Worm (Caenorhabditis elegans) whole organism, L1 larva: ENCODE data around the gene bre-1.

ENCODE experiments used
- C34B4.2 ChIP-seq: sonication (generic microtip); optimal IDR thresholded peaks from 2 replicates; lab custom pipeline; 2017; ENCODE audit warnings: mild to moderate bottlenecking, missing genetic modification characterization, missing compliant biosample characterization
- Y116A8C.19 ChIP-seq: sonication (generic microtip); optimal IDR thresholded peaks from 2 replicates; lab custom pipeline; 2016; ENCODE audit warnings: missing compliant biosample characterization, missing genetic modification characterization, borderline replicate concordance
- aly-2 ChIP-seq: fragments of 150-350 bp; optimal IDR thresholded peaks from 2 replicates; lab custom pipeline; 2014; ENCODE audit warnings: missing biosample characterization, missing genetic modification characterization
- blmp-1 ChIP-seq: fragments of 150-350 bp; optimal IDR thresholded peaks from 2 replicates; lab custom pipeline; 2014; ENCODE audit warnings: missing biosample characterization, missing genetic modification characterization
- efl-1 ChIP-seq, 4 experiments: fragments of 150-350 bp; optimal IDR thresholded peaks in 3 of 4; peaks in 1 of 4; 1 replicate in 1 of 4; 2 replicates in 3 of 4; lab custom pipeline; 2014; ENCODE audit warnings: missing biosample characterization in 2 of 4, missing genetic modification characterization in 2 of 4, missing genetic modification reagents in 2 of 4
- egl-13 ChIP-seq: sonication (generic microtip); optimal IDR thresholded peaks from 2 replicates; lab custom pipeline; 2016; ENCODE audit warnings: missing genotype, missing genetic modification reagents, missing genetic modification characterization, missing compliant biosample characterization
- elt-2 ChIP-seq: sonication (generic microtip); optimal IDR thresholded peaks from 2 replicates; lab custom pipeline; 2016; ENCODE audit warnings: missing genetic modification characterization, mild to moderate bottlenecking, inconsistent platforms, missing compliant biosample characterization, missing genetic modification reagents
- elt-3 ChIP-seq, 6 experiments: fragments of 150-350 bp in 1 of 6; sonication (generic microtip); optimal IDR thresholded peaks; 2 replicates each; lab custom pipeline; 2017 to 2018; ENCODE audit warnings: missing biosample characterization in 6 of 6, missing genetic modification characterization in 6 of 6, inconsistent platforms in 1 of 6
- fkh-10 ChIP-seq: sonication (generic microtip); optimal IDR thresholded peaks from 2 replicates; lab custom pipeline; 2017; ENCODE audit warnings: missing biosample characterization, missing genetic modification reagents, missing genetic modification characterization
- fkh-4 ChIP-seq: sonication (generic microtip); optimal IDR thresholded peaks from 2 replicates; lab custom pipeline; 2016; ENCODE audit warnings: missing compliant biosample characterization, missing genetic modification characterization, borderline replicate concordance
- fkh-8 ChIP-seq: sonication (generic microtip); optimal IDR thresholded peaks from 2 replicates; lab custom pipeline; 2016; ENCODE audit warnings: mild to moderate bottlenecking, missing genetic modification characterization, missing compliant biosample characterization
- grh-1 ChIP-seq: fragments of 200-800 bp; sonication (Bioruptor generic); IDR thresholded peaks from 2 replicates; pipeline ENCODE4 v1.3.6; 2022; ENCODE audit warnings: missing genetic modification reagents, missing genetic modification characterization, missing compliant biosample characterization
- hlh-17 ChIP-seq: fragments of 200-800 bp; sonication (Bioruptor generic); optimal IDR thresholded peaks from 2 replicates; lab custom pipeline; 2018; ENCODE audit warnings: missing genetic modification characterization, mild to moderate bottlenecking, missing compliant biosample characterization, moderate library complexity, borderline replicate concordance
- lin-13 ChIP-seq: fragments of 150-350 bp; optimal IDR thresholded peaks from 2 replicates; lab custom pipeline; 2014; ENCODE audit warnings: missing biosample characterization, missing genetic modification reagents, missing genetic modification characterization
- lin-35 ChIP-seq, 2 experiments: fragments of 150-350 bp; optimal IDR thresholded peaks; 2 replicates each; lab custom pipeline; 2014; ENCODE audit warnings: missing biosample characterization in 2 of 2, missing genetic modification characterization in 2 of 2, missing genetic modification reagents in 2 of 2
- lin-39 ChIP-seq: fragments of 150-350 bp; optimal IDR thresholded peaks from 2 replicates; lab custom pipeline; 2014; ENCODE audit warnings: missing biosample characterization, missing genetic modification reagents, missing genetic modification characterization
- nhr-11 ChIP-seq: fragments of 150-350 bp; optimal IDR thresholded peaks from 2 replicates; lab custom pipeline; 2014; ENCODE audit warnings: missing biosample characterization, missing genetic modification characterization
- nhr-12 ChIP-seq: sonication (generic microtip); optimal IDR thresholded peaks from 2 replicates; lab custom pipeline; 2017; ENCODE audit warnings: missing biosample characterization, missing genetic modification characterization
- nhr-47 ChIP-seq: sonication (generic microtip); optimal IDR thresholded peaks from 2 replicates; lab custom pipeline; 2016; ENCODE audit warnings: mild to moderate bottlenecking, missing genetic modification characterization, moderate library complexity, missing compliant biosample characterization
- nhr-85 ChIP-seq: sonication (generic microtip); peaks from one replicate; lab custom pipeline; 2016; ENCODE audit warnings: missing genetic modification characterization, inconsistent platforms, missing compliant biosample characterization
- nhr-90 ChIP-seq: sonication (generic microtip); optimal IDR thresholded peaks from 2 replicates; lab custom pipeline; 2016; ENCODE audit warnings: mild to moderate bottlenecking, missing genetic modification characterization, missing compliant biosample characterization; ENCODE audit not compliant: poor library complexity
- pag-3 ChIP-seq: sonication (generic microtip); optimal IDR thresholded peaks from 2 replicates; lab custom pipeline; 2017; ENCODE audit warnings: missing genetic modification characterization, mild to moderate bottlenecking, missing compliant biosample characterization, antibody characterized with exemption, borderline replicate concordance; ENCODE audit not compliant: insufficient read depth
- pax-3 ChIP-seq: fragments of 200-800 bp; sonication (Bioruptor generic); optimal IDR thresholded peaks from 2 replicates; lab custom pipeline; 2018; ENCODE audit warnings: mild to moderate bottlenecking, missing genetic modification characterization, moderate library complexity, missing compliant biosample characterization
- skn-1 ChIP-seq: fragments of 150-350 bp; optimal IDR thresholded peaks from 2 replicates; lab custom pipeline; 2014; ENCODE audit warnings: missing biosample characterization, missing genetic modification characterization
- snpc-4 ChIP-seq: fragments of 150-350 bp; optimal IDR thresholded peaks from 2 replicates; lab custom pipeline; 2014; ENCODE audit warnings: missing biosample characterization, missing genetic modification characterization
- snu-23 ChIP-seq: sonication (generic microtip); optimal IDR thresholded peaks from 2 replicates; lab custom pipeline; 2016; ENCODE audit warnings: missing genetic modification characterization, missing compliant biosample characterization
- sox-4 ChIP-seq: sonication (generic microtip); optimal IDR thresholded peaks from 2 replicates; lab custom pipeline; 2016; ENCODE audit warnings: missing genetic modification characterization, missing compliant biosample characterization
- sptf-1 ChIP-seq: fragments of 150-350 bp; optimal IDR thresholded peaks from 2 replicates; lab custom pipeline; 2014; ENCODE audit warnings: missing biosample characterization, missing genetic modification characterization
- sup-37 ChIP-seq: fragments of 200-800 bp; sonication (Bioruptor generic); optimal IDR thresholded peaks from 2 replicates; lab custom pipeline; 2018; ENCODE audit warnings: mild to moderate bottlenecking, missing genetic modification characterization, missing compliant biosample characterization
- tbx-2 ChIP-seq: sonication (generic microtip); optimal IDR thresholded peaks from 2 replicates; lab custom pipeline; 2016; ENCODE audit warnings: missing genetic modification characterization, missing compliant biosample characterization
- unc-130 ChIP-seq: fragments of 150-350 bp; optimal IDR thresholded peaks from 2 replicates; lab custom pipeline; 2017; ENCODE audit warnings: missing biosample characterization, missing genetic modification characterization, inconsistent platforms
- unc-86 ChIP-seq: sonication (generic microtip); optimal IDR thresholded peaks from 2 replicates; lab custom pipeline; 2016; ENCODE audit warnings: missing genetic modification characterization, missing compliant biosample characterization
- unc-98 ChIP-seq: fragments of 200-800 bp; sonication (Bioruptor generic); IDR thresholded peaks from 2 replicates; pipeline ENCODE4 v1.3.6; 2022; ENCODE audit warnings: missing genetic modification characterization, missing compliant biosample characterization
- zag-1 ChIP-seq: fragments of 150-350 bp; optimal IDR thresholded peaks from 2 replicates; lab custom pipeline; 2014; ENCODE audit warnings: missing biosample characterization, missing genetic modification characterization
- ztf-11 ChIP-seq, 2 experiments: sonication (generic microtip); optimal IDR thresholded peaks; 2 replicates each; lab custom pipeline; 2016 to 2017; ENCODE audit warnings: missing genetic modification characterization in 2 of 2, missing biosample characterization in 1 of 2, missing compliant biosample characterization in 1 of 2

bre-1 gene

DNA sequence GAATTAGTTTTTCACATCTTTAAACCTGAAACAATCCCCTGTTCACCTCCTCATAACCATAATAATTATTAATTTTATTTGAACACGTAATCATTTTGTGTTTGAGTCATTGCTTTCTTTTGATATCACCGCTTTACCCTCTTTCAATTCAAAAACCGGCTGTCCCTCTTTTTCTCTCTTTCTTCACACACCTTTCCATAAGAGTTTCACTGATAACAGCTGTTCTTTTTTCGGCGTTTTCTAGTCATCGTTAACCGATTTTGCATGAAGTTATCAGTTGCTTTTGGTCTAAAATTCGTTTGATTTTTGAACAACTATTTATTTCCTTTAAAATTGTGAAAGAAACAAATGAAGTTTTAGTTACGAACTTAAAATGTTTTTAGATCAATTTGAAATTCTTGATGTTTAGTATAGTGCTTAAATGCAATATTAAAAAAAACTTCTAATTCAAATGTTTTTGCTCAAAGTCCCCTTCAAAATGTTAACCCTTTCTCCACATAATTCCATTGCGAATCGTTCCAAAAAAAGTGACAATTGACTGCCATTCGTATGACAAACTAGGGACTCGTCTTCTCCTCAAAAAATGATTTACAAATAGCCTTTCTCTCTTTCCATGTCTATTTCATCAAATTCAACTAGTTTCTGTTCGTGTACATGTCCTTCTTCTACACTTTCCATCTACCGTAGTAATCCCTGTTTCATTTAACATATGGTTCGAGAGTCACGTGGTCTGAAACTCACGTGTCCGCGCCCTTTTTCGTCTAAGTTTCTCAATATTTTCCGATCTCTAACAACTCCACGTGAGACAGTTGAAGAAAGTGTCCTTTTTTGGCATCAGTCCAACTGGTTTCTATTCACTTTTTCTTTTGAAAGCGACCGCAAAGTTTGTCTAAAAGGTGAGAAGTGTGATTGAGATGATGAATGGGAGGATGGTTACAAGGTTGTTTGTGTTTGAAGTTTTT, 37.7 kb upstream of the bre-1 start (continued):
- no peak for TF ChIP-seq sup-37 (GFP tag; lab: Kevin White, UChicago)
- peak in 1 of 2 experiments; percentile 24 for TF ChIP-seq ztf-11 (tag; optimal IDR thresholded peaks at IDR 0.05; lab: Kevin White, UChicago)
- TF ChIP-seq hlh-17 (GFP tag; lab: Kevin White, UChicago) = no peak
- TF ChIP-seq efl-1 (optimal IDR thresholded peaks at IDR 0.05; lab: Kevin White, UChicago) = peak; percentile 41 to 53
- TF ChIP-seq efl-1 (GFP tag; optimal IDR thresholded peaks at IDR 0.05 in 1 of 2; lab: Kevin White, UChicago) = peak; percentile 23 to 96
- no peak for TF ChIP-seq fkh-4 (tag; lab: Kevin White, UChicago)
- TF ChIP-seq elt-2 (tag; lab: Kevin White, UChicago) = peak; percentile 58
- TF ChIP-seq zag-1 (tag; lab: Kevin White, UChicago) = no peak
- TF ChIP-seq pag-3 (tag; lab: Kevin White, UChicago) = no peak
- TF ChIP-seq lin-13 = peak; percentile 22
- TF ChIP-seq unc-130 (tag; lab: Kevin White, UChicago) = peak; percentile 48
- TF ChIP-seq snpc-4 = peak; percentile 63
- TF ChIP-seq Y116A8C.19 (tag; lab: Kevin White, UChicago) = no peak
- no peak for TF ChIP-seq egl-13 (tag; lab: Kevin White, UChicago)
- TF ChIP-seq sox-4 (tag; lab: Kevin White, UChicago) = no peak
- TF ChIP-seq nhr-85 (tag; lab: Kevin White, UChicago) = peak; percentile 100
- TF ChIP-seq nhr-47 (tag; lab: Kevin White, UChicago) = peak; percentile 88
- TF ChIP-seq snu-23 (GFP tag; lab: Kevin White, UChicago) = peak; percentile 93
- TF ChIP-seq grh-1 = peak; percentile 94; the same call in 1 of the 2 replicates
- TF ChIP-seq nhr-90 (tag; lab: Kevin White, UChicago) = peak; percentile 92
- TF ChIP-seq unc-86 (tag; lab: Kevin White, UChicago) = no peak
- peak; percentile 92 for TF ChIP-seq blmp-1 (tag; lab: Kevin White, UChicago)
- peak; percentile 79 for TF ChIP-seq tbx-2
- peak; percentile 65 for TF ChIP-seq pax-3 (tag; lab: Kevin White, UChicago)
- peak in 2 of 6 experiments; percentile 86 to 88 for TF ChIP-seq elt-3 (tag; optimal IDR thresholded peaks at IDR 0.05; lab: Kevin White, UChicago)

DNA sequence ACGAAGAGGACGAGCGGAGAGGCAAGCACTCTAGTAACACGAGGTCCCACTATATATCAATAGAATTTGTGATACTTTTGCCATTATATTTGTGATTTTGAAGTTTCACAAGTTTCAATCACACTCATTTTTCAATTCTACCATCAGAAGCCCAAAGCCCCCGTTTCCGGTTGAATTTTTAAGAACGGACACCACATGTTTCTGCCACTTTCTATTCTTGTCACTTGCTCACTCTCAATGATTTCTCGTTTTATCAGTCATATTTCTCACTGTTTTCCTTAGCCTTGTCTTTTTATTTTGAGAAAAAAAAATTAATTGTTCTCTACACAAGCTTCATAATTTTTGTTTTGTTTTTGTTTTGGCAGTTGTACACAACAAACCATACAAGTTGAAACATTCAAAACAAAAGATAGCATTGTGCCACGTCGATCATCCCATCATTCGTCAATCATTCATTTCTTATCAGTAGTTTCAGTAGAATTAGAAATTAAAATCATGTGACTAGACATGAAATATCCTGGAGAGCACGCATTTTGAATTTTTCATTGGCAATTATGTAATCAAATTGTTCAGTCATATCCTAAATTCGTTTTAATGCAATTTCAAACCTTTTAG, 35.0 kb upstream of the bre-1 start:
- TF ChIP-seq nhr-90 (tag; lab: Kevin White, UChicago) (no peak), zag-1 (tag; lab: Kevin White, UChicago) (no peak), efl-1 (optimal IDR thresholded peaks at IDR 0.05; lab: Kevin White, UChicago) (no peak), efl-1 (GFP tag; optimal IDR thresholded peaks at IDR 0.05 in 1 of 2; lab: Kevin White, UChicago) (peak in 1 of 2 experiments; percentile 90), lin-35 (GFP tag; optimal IDR thresholded peaks at IDR 0.05; lab: Kevin White, UChicago) (no peak), pax-3 (tag; lab: Kevin White, UChicago) (no peak), fkh-8 (no peak), sptf-1 (no peak), fkh-10 (no peak), nhr-12 (tag; lab: Kevin White, UChicago) (no peak), aly-2 (tag; lab: Kevin White, UChicago) (no peak), unc-98 (no peak), C34B4.2 (no peak), nhr-11 (tag; lab: Kevin White, UChicago) (no peak), lin-39 (no peak), skn-1 (tag; lab: Kevin White, UChicago) (no peak), elt-2 (tag; lab: Kevin White, UChicago) (peak; percentile 16), tbx-2 (no peak), fkh-4 (tag; lab: Kevin White, UChicago) (no peak)
